Worm (Caenorhabditis elegans): Measurements from ENCODE around the gene nuc-1.
A peak's percentile ranks its signal among the peaks of the same experiment; 100 is the strongest.

nuc-1 gene

ce11 chrX:9551112-9551511 is 11.4 kb downstream of the nuc-1 start (continued):
- TF ChIP-seq nhr-84 (tag; optimal IDR thresholded peaks at IDR 0.05) (no peak), snu-23 (GFP tag; optimal IDR thresholded peaks at IDR 0.05) (peak; percentile 66), aly-2 (tag; optimal IDR thresholded peaks at IDR 0.05) (no peak), unc-30 (tag; optimal IDR thresholded peaks at IDR 0.05) (no peak), pqm-1 (tag; optimal IDR thresholded peaks at IDR 0.05) (no peak), dpl-1 (GFP tag; optimal IDR thresholded peaks at IDR 0.05) (peak in 1 of 3 experiments; percentile 3), ces-1 (GFP tag; optimal IDR thresholded peaks at IDR 0.05) (no peak), alr-1 (tag; optimal IDR thresholded peaks at IDR 0.05; ENCODE audit: borderline replicate concordance) (no peak), ztf-4 (tag; optimal IDR thresholded peaks at IDR 0.05) (peak; percentile 18), efl-1 (optimal IDR thresholded peaks at IDR 0.05) (peak; percentile 12 to 19), efl-1 (GFP tag; optimal IDR thresholded peaks at IDR 0.05 in 1 of 2) (peak in 1 of 2 experiments; percentile 66), jun-1 (tag; optimal IDR thresholded peaks at IDR 0.05) (peak; percentile 34), nhr-20 (tag; optimal IDR thresholded peaks at IDR 0.05) (peak; percentile 54), aha-1 (tag; optimal IDR thresholded peaks at IDR 0.05) (no peak), unc-62 (GFP tag; optimal IDR thresholded peaks at IDR 0.05) (no peak), nhr-11 (tag; optimal IDR thresholded peaks at IDR 0.05) (no peak), nhr-71 (tag; optimal IDR thresholded peaks at IDR 0.05) (peak; percentile 66), nhr-85 (tag) (peak; percentile 91), sox-4 (tag; optimal IDR thresholded peaks at IDR 0.05) (no peak), nhr-19 (GFP tag; conservative IDR thresholded peaks at IDR 0.05) (0 out of 2 replicates have a peak, but pooled peaks have one; percentile 3), lin-14 (GFP tag; optimal IDR thresholded peaks at IDR 0.05) (peak; percentile 97), C34B4.2 (tag; optimal IDR thresholded peaks at IDR 0.05) (no peak), dsc-1 (tag; optimal IDR thresholded peaks at IDR 0.05) (no peak), nhr-237 (tag; optimal IDR thresholded peaks at IDR 0.05) (no peak), elt-3 (tag; optimal IDR thresholded peaks at IDR 0.05) (peak in 1 of 6 experiments; percentile 14), nhr-90 (tag; optimal IDR thresholded peaks at IDR 0.05; ENCODE audit: poor library complexity) (peak; percentile 18), ztf-11 (tag; optimal IDR thresholded peaks at IDR 0.05) (no peak), mdl-1 (tag; optimal IDR thresholded peaks at IDR 0.05) (peak in 1 of 2 experiments; percentile 59), fkh-8 (tag; optimal IDR thresholded peaks at IDR 0.05) (no peak), isw-1 (GFP tag; IDR thresholded peaks at IDR 0.05) (no peak), nhr-76 (tag; optimal IDR thresholded peaks at IDR 0.05) (no peak), sup-37 (GFP tag; optimal IDR thresholded peaks at IDR 0.05) (no peak), pax-3 (tag; optimal IDR thresholded peaks at IDR 0.05) (no peak), rnt-1 (tag; optimal IDR thresholded peaks at IDR 0.05) (peak; percentile 24), C16A3.4 (tag; optimal IDR thresholded peaks at IDR 0.05) (peak; percentile 37), hlh-17 (GFP tag; optimal IDR thresholded peaks at IDR 0.05; ENCODE audit: borderline replicate concordance) (no peak), snpc-4 (tag; optimal IDR thresholded peaks at IDR 0.05) (no peak), grh-1 (GFP tag; IDR thresholded peaks at IDR 0.05) (no peak), nhr-47 (tag; optimal IDR thresholded peaks at IDR 0.05) (peak; percentile 33), lin-39 (tag; optimal IDR thresholded peaks at IDR 0.05) (no peak), ceh-88 (GFP tag; IDR thresholded peaks at IDR 0.05) (no peak), nhr-12 (tag; optimal IDR thresholded peaks at IDR 0.05) (no peak), unc-86 (tag; optimal IDR thresholded peaks at IDR 0.05) (no peak), lin-13 (GFP tag; optimal IDR thresholded peaks at IDR 0.05) (peak; percentile 3), irx-1 (tag; optimal IDR thresholded peaks at IDR 0.05) (no peak), mep-1 (tag; optimal IDR thresholded peaks at IDR 0.05) (peak; percentile 64), sptf-1 (tag; optimal IDR thresholded peaks at IDR 0.05) (no peak), mab-9 (GFP tag; IDR thresholded peaks at IDR 0.05) (peak; percentile 29; the same call in 1 of the 2 replicates), lsy-2 (tag; optimal IDR thresholded peaks at IDR 0.05) (peak in 1 of 2 experiments; percentile 30), fkh-10 (GFP tag; optimal IDR thresholded peaks at IDR 0.05) (peak; percentile 29)
